Worm (Caenorhabditis elegans) whole organism, midembryonic: ENCODE data around the gene set-31.

Experiments
- T22C8.4 ChIP-seq: fragments of 200-800 bp; sonication (Bioruptor generic); IDR thresholded peaks from 2 replicates; pipeline ENCODE4 v1.3.6; 2022; ENCODE audit warnings: missing genetic modification characterization, missing compliant biosample characterization
- cog-1 ChIP-seq: sonication (generic microtip); optimal IDR thresholded peaks from 2 replicates; lab custom pipeline; 2016; ENCODE audit warnings: missing genetic modification characterization, missing compliant biosample characterization
- flt-1 ChIP-seq: fragments of 200-800 bp; sonication (Bioruptor generic); IDR thresholded peaks from 2 replicates; pipeline ENCODE4 v1.3.6; 2022; ENCODE audit warnings: missing genetic modification characterization, missing compliant biosample characterization
- klf-2 ChIP-seq: fragments of 200-800 bp; sonication (Bioruptor generic); conservative IDR thresholded peaks from 2 replicates; pipeline ENCODE4 v1.3.6; 2022; ENCODE audit warnings: missing genetic modification reagents, missing genetic modification characterization, missing compliant biosample characterization
- med-1 ChIP-seq: sonication (generic microtip); optimal IDR thresholded peaks from 2 replicates; lab custom pipeline; 2017; ENCODE audit warnings: missing genetic modification characterization, mild to moderate bottlenecking, missing compliant biosample characterization, antibody characterized with exemption, missing genetic modification reagents; ENCODE audit not compliant: insufficient read depth
- ref-1 ChIP-seq: fragments of 200-800 bp; sonication (Bioruptor generic); conservative IDR thresholded peaks from 2 replicates; pipeline ENCODE4 v1.3.6; 2022; ENCODE audit warnings: missing genetic modification reagents, missing genetic modification characterization, missing compliant biosample characterization
- tab-1 ChIP-seq: fragments of 200-800 bp; sonication (Bioruptor generic); IDR thresholded peaks from 2 replicates; pipeline ENCODE4 v1.3.6; 2022; ENCODE audit warnings: missing genetic modification characterization, missing compliant biosample characterization
- ztf-23 ChIP-seq: fragments of 200-800 bp; sonication (Bioruptor generic); IDR thresholded peaks from 2 replicates; pipeline ENCODE4 v1.3.6; 2022; ENCODE audit warnings: missing genetic modification reagents, missing genetic modification characterization, missing compliant biosample characterization
- ztf-29 ChIP-seq: fragments of 200-800 bp; sonication (Bioruptor generic); IDR thresholded peaks from 2 replicates; pipeline ENCODE4 v1.3.6; 2022; ENCODE audit warnings: missing genetic modification reagents, missing genetic modification characterization, missing compliant biosample characterization

The set-31 gene

DNA sequence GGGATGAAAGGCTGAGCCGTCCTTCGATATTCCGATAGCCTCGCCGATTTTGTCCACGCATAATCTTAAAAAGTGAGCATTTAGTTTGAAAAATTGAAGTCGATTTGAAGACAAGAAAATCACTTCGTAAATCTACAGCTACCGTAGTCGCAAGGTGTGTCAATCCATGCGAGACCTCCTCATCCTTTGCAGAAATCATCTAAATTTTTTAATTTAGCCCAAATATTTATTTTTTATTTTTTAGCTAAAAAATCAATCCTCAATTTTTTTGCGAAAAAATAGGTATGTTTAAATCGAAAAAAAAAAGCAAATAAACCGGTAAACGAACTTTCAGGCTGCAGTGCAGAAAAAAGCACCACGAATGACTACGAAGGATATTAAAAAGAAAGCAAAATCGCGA, at the start of gene set-31, which contains the start of gene nxf-2:
TSS of gene set-31 (plus strand) at position 169 of the 400 bp plus-strand sequence.
TSS of gene nxf-2 (minus strand) at position 101 of the 400 bp plus-strand sequence.
- TF ChIP-seq klf-2 (GFP tag; lab: Robert Waterston, UW), result no peak
- no peak for TF ChIP-seq ztf-29 (GFP tag; lab: Robert Waterston, UW)
- no peak for TF ChIP-seq T22C8.4 (GFP tag; lab: Robert Waterston, UW)
- TF ChIP-seq ztf-23 (GFP tag; lab: Robert Waterston, UW), result no peak
- TF ChIP-seq cog-1 (tag; lab: Kevin White, UChicago), result no peak
- TF ChIP-seq flt-1, result no peak
- no peak for TF ChIP-seq med-1 (GFP tag; lab: Kevin White, UChicago)
- no peak for TF ChIP-seq tab-1
- TF ChIP-seq ref-1 (GFP tag; lab: Robert Waterston, UW), result no peak

DNA sequence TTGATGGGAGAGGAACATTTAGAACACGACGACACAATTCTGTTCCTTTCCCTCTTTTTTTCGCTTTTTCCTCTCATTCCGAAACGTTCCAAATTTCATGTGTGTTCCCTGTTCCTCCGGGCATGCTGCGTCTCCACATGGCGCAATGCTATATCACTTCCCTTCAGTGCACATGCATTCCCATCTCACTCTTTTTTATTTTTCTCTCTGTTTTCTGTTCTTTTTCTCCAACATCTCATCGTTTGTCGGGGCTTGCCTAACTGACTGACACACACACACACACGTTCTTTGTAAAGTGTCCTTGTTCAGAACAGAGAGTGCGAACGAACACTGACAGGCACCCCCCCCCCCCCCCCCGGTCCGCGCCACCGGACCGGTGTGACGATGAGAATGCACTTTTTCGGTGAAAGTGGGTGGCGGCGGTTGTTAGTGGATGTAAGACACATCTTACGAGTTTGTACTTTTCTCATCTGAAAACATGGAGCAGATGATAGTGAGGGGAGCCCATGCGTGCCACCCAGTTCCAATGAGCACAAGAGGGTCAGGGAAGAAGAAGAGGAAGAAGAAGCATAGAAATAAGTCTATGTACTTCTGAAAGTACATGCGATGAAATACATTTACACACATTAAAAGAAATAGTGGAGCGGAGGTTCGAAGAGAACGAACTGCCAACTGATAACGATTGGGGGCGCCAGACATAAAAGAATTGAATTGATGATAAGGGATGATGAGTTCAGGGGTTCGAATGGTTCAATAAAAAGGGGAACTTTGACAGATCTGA, 49.2 kb upstream of the set-31 start:
- TF ChIP-seq cog-1 (tag; lab: Kevin White, UChicago) (no peak), tab-1 (no peak), med-1 (GFP tag; lab: Kevin White, UChicago) (no peak), ztf-23 (GFP tag; lab: Robert Waterston, UW) (no peak), ref-1 (GFP tag; lab: Robert Waterston, UW) (no peak), T22C8.4 (GFP tag; lab: Robert Waterston, UW) (no peak), ztf-29 (GFP tag; lab: Robert Waterston, UW) (no peak), flt-1 (no peak), klf-2 (GFP tag; lab: Robert Waterston, UW) (no peak)

DNA sequence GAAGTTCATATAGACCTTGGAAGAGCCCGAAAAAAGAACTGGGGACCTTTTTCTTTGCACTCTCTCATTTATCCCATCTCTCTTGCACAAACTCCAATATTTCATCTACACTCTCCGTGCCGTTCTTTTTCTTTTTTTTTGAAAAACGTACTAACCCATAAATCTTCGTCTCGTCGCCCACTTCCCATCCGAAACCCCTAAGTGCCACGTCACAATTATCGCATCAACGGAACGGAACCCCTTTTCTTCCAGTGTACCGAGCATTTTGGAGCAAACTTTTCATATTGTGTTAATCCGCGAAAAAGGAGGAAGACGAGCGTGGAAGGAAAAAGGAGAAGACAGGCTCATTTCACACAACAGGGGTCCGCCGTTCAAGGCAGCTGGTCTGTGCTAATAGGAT, 48.3 kb upstream of the set-31 start:
- no peak for TF ChIP-seq ref-1 (GFP tag; lab: Robert Waterston, UW)
- TF ChIP-seq klf-2 (GFP tag; lab: Robert Waterston, UW), result no peak
- no peak for TF ChIP-seq flt-1
- TF ChIP-seq med-1 (GFP tag; lab: Kevin White, UChicago), result no peak
- no peak for TF ChIP-seq ztf-23 (GFP tag; lab: Robert Waterston, UW)
- no peak for TF ChIP-seq T22C8.4 (GFP tag; lab: Robert Waterston, UW)
- no peak for TF ChIP-seq cog-1 (tag; lab: Kevin White, UChicago)

DNA sequence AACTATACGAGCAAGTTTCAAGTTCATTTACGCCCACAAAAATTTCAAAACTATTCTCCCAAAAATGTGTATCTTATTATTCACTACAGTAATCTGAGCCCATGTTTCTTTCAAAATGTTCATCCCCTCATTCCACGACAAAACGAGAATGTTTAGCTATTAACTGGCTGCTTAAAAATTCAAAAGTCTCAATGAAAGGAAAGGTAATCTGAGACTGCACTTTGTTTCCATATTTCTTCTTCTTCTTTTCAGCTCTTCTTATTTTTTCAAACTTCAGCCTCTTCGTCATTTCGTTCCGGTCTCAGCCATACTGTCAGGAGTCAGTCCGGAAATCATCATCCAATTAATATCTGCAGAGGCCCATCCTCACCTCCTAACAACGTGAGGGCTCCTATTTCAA, 44.9 kb upstream of the set-31 start, which contains the start of gene unc-39:
TSS of gene unc-39 (plus strand) at position 301 of the 400 bp plus-strand sequence.
- TF ChIP-seq tab-1 (no peak), T22C8.4 (GFP tag; lab: Robert Waterston, UW) (no peak), ztf-23 (GFP tag; lab: Robert Waterston, UW) (no peak)

DNA sequence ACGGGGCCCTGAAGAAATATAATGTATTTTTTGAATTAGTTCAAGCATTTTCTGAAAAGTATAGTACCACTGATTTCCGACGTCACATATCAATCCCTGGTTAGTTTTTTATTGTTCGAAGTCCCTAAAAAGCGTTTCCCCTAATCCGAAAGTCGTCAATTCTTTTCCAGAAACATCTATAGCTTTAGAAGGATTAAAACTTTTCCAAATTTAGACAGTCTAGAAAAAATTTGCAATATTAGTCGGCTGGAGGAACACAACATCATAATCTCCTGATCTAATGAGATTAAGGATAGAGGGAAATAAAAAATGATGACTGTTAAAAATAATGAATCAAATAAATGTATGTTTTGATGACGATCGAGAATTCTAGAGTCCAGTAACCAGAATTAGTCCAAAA, 39.7 kb upstream of the set-31 start:
- TF ChIP-seq cog-1 (tag; lab: Kevin White, UChicago) (no peak), klf-2 (GFP tag; lab: Robert Waterston, UW) (no peak), med-1 (GFP tag; lab: Kevin White, UChicago) (no peak), tab-1 (no peak), T22C8.4 (GFP tag; lab: Robert Waterston, UW) (no peak), flt-1 (no peak), ztf-23 (GFP tag; lab: Robert Waterston, UW) (no peak), ztf-29 (GFP tag; lab: Robert Waterston, UW) (no peak), ref-1 (GFP tag; lab: Robert Waterston, UW) (no peak)

DNA sequence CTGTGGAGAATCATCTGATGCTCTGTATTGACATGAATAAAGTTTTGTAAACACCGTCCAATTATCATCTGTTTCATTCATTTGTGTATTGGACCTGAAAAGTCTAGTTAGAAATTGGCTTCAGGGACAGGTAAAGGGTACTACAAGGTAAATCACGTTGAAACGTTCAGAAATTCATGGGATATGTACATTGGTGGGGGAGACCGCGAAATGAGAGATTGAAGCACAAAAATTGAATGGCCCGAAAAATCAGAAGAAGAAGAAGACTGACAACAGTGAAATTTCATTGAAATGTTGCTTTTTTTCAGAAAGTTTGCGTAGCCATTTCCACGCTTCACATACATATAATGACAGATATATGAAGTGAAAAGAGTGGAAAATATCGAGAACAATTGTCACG, 38.7 kb upstream of the set-31 start, which contains the start of gene npr-43:
TSS of gene npr-43 (minus strand) at position 101 of the 400 bp plus-strand sequence.
- TF ChIP-seq flt-1 (no peak), T22C8.4 (GFP tag; lab: Robert Waterston, UW) (no peak), cog-1 (tag; lab: Kevin White, UChicago) (no peak), klf-2 (GFP tag; lab: Robert Waterston, UW) (no peak), ztf-23 (GFP tag; lab: Robert Waterston, UW) (no peak), ref-1 (GFP tag; lab: Robert Waterston, UW) (no peak), ztf-29 (GFP tag; lab: Robert Waterston, UW) (no peak)

DNA sequence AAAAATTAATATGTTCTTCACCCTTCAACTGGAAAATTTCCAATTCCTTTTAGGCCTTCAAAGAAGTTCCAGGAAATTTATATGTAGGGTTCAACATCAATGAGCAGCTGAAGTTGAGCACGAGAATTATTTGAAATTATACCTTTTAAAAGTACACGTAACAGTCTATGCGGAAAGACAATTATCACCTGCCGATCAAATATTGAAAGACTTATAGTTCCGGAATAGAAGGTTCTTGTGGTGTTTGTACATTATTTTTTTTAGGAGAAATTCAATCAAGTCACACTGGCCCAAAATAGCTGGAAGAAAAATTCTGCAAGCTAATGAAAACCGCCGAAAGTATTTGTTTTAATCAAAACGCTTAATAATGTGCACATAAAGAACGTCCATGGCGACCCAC, 37.5 kb upstream of the set-31 start:
- TF ChIP-seq ztf-23 (GFP tag; lab: Robert Waterston, UW) (no peak), klf-2 (GFP tag; lab: Robert Waterston, UW) (no peak), tab-1 (no peak), med-1 (GFP tag; lab: Kevin White, UChicago) (no peak), ztf-29 (GFP tag; lab: Robert Waterston, UW) (no peak), ref-1 (GFP tag; lab: Robert Waterston, UW) (no peak), cog-1 (tag; lab: Kevin White, UChicago) (no peak), T22C8.4 (GFP tag; lab: Robert Waterston, UW) (no peak), flt-1 (no peak)

DNA sequence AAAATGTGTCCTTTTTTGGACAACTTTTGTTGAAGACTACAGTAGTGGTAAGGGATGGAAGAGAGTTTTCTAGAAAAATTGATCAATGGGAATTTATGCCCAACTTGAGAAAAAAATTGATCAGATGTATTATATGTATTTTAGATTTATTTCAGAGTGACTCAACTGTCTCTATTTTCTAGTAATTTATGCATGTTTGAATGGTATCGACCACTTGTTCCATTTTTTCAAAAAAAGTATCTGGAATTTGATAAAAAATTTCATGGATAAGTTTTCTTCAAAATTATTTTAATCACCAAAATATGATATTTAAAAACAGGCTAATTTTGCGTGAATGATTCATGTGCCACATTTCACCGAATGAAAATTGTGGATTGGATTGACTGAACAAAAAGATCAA, 25.9 kb upstream of the set-31 start, which contains the start of gene C15H11.10:
TSS of gene C15H11.10 (plus strand) at position 301 of the 400 bp plus-strand sequence.
- TF ChIP-seq ref-1 (GFP tag; lab: Robert Waterston, UW) (no peak), ztf-23 (GFP tag; lab: Robert Waterston, UW) (no peak), tab-1 (no peak), flt-1 (no peak), cog-1 (tag; lab: Kevin White, UChicago) (no peak), med-1 (GFP tag; lab: Kevin White, UChicago) (no peak), T22C8.4 (GFP tag; lab: Robert Waterston, UW) (no peak), klf-2 (GFP tag; lab: Robert Waterston, UW) (no peak), ztf-29 (GFP tag; lab: Robert Waterston, UW) (no peak)

DNA sequence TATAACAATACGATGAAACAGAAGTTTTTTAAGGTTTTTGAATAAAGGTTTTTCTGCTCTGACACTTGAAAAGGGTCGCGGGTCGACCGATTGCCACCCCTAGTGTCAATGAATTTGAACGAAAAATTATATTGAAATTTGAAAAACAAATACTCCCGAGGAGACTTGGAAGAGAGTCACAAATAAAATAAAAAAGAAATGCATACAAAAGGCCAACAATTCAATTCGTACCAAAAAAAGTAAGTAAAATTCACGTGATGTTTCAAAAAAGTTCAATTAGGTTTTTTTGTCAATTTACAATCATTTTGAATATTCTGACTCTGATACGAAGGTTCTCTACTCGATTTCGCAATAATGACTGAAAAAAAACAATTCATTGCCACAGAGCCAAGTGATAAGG, 24.2 kb upstream of the set-31 start, which contains the start of gene C15H11.1:
TSS of gene C15H11.1 (plus strand) at position 301 of the 400 bp plus-strand sequence.
- TF ChIP-seq tab-1, result no peak
- TF ChIP-seq ref-1 (GFP tag; lab: Robert Waterston, UW), result no peak
- TF ChIP-seq cog-1 (tag; lab: Kevin White, UChicago), result no peak
- TF ChIP-seq flt-1, result no peak
- no peak for TF ChIP-seq med-1 (GFP tag; lab: Kevin White, UChicago)
- TF ChIP-seq ztf-29 (GFP tag; lab: Robert Waterston, UW), result no peak
- no peak for TF ChIP-seq T22C8.4 (GFP tag; lab: Robert Waterston, UW)
- no peak for TF ChIP-seq klf-2 (GFP tag; lab: Robert Waterston, UW)
- no peak for TF ChIP-seq ztf-23 (GFP tag; lab: Robert Waterston, UW)
